Fruit fly (Drosophila melanogaster) whole organism, wandering third instar larva: Measurements from ENCODE around the gene fz3.

Experiments
- Abd-B ChIP-seq: fragments of >200 bp; optimal IDR thresholded peaks from 2 replicates; lab custom pipeline; 2017; ENCODE audit warnings: missing biosample characterization, missing genetic modification characterization
- CG32264 ChIP-seq: fragments of 200-800 bp; sonication (Bioruptor generic); optimal IDR thresholded peaks from 2 replicates; lab custom pipeline; 2016; ENCODE audit warnings: missing biosample characterization, missing genetic modification characterization
- CrebA ChIP-seq: fragments of 200-800 bp; sonication (Bioruptor generic); optimal IDR thresholded peaks from 2 replicates; lab custom pipeline; 2016; ENCODE audit warnings: missing biosample characterization, mild to moderate bottlenecking, missing genetic modification characterization, borderline replicate concordance
- OdsH ChIP-seq: fragments of 200-800 bp; sonication (Bioruptor generic); optimal IDR thresholded peaks from 2 replicates; lab custom pipeline; 2016; ENCODE audit warnings: missing biosample characterization, mild to moderate bottlenecking, missing genetic modification characterization
- Sp1 ChIP-seq: fragments of 200-800 bp; sonication (Bioruptor generic); optimal IDR thresholded peaks from 3 replicates; lab custom pipeline; 2019; ENCODE audit warnings: missing biosample characterization, mild to moderate bottlenecking, missing genetic modification characterization, moderate library complexity
- Vsx2 ChIP-seq: fragments of 200-300, 225-300 bp; sonication (Bioruptor generic); optimal IDR thresholded peaks from 2 replicates; lab custom pipeline; 2018; ENCODE audit warnings: missing biosample characterization, missing genetic modification characterization; ENCODE audit not compliant: partially characterized antibody
- brk ChIP-seq: fragments of 200-800 bp; sonication (Bioruptor generic); optimal IDR thresholded peaks from 2 replicates; lab custom pipeline; 2016; ENCODE audit warnings: missing biosample characterization, mild to moderate bottlenecking, missing genetic modification characterization
- dsf ChIP-seq: sonication (Bioruptor generic); optimal IDR thresholded peaks from 2 replicates; lab custom pipeline; 2016; ENCODE audit warnings: missing biosample characterization, missing genetic modification characterization, borderline replicate concordance
- foxo ChIP-seq, 2 experiments: fragments of 200-800 bp; sonication (Bioruptor generic); optimal IDR thresholded peaks; 2 replicates in 1 of 2; 3 replicates in 1 of 2; lab custom pipeline; 2016 to 2017; ENCODE audit warnings: missing biosample characterization in 2 of 2, missing genetic modification characterization in 2 of 2
- jim ChIP-seq: fragments of 175-275, 200-325 bp; sonication (Bioruptor generic); optimal IDR thresholded peaks from 2 replicates; lab custom pipeline; 2016; ENCODE audit warnings: missing biosample characterization, mild to moderate bottlenecking, missing genetic modification characterization
- lola ChIP-seq: fragments of >200 bp; optimal IDR thresholded peaks from 2 replicates; lab custom pipeline; 2017; ENCODE audit warnings: missing biosample characterization, missing genetic modification characterization
- psq ChIP-seq: fragments of 200-800 bp; sonication (Bioruptor generic); optimal IDR thresholded peaks from 3 replicates; lab custom pipeline; 2017; ENCODE audit warnings: missing biosample characterization, mild to moderate bottlenecking, missing genetic modification characterization, moderate library complexity
- sv ChIP-seq: fragments of 200-800 bp; sonication (Bioruptor generic); optimal IDR thresholded peaks from 3 replicates; lab custom pipeline; 2016; ENCODE audit warnings: missing biosample characterization, missing genetic modification characterization
- usp ChIP-seq: fragments of >200 bp; optimal IDR thresholded peaks from 2 replicates; lab custom pipeline; 2017; ENCODE audit warnings: missing biosample characterization, missing genetic modification characterization

- TF ChIP-seq psq (GFP tag; lab: Kevin White, UChicago) (no peak), usp (no peak), Abd-B (GFP tag; lab: Kevin White, UChicago) (no peak), CG32264 (GFP tag; lab: Kevin White, UChicago) (no peak), lola (no peak), dsf (no peak), Sp1 (GFP tag; lab: Kevin White, UChicago) (no peak), sv (GFP tag; lab: Kevin White, UChicago) (no peak), CrebA (GFP tag; lab: Kevin White, UChicago) (no peak), jim (GFP tag; lab: Kevin White, UChicago) (no peak), foxo (GFP tag; optimal IDR thresholded peaks at IDR 0.05; lab: Kevin White, UChicago) (no peak), OdsH (GFP tag; lab: Kevin White, UChicago) (no peak), Vsx2 (GFP tag; lab: Kevin White, UChicago) (no peak), brk (no peak)
Observed at dm6 chrX:756856-757255, 12.9 kb upstream of the fz3 start.
